Fruit fly (Drosophila melanogaster) whole organism, embryonic: ENCODE results near the gene CIA30.
A peak's percentile ranks its signal among the peaks of the same experiment; 100 is the strongest.

Source experiments
- Ada2b ChIP-seq: fragments of 200-800 bp; sonication (Bioruptor generic); IDR thresholded peaks from 2 replicates; pipeline ENCODE4 v1.3.6; 2022; ENCODE audit warnings: missing biosample characterization, missing genetic modification characterization
- Asciz ChIP-seq: fragments of 200-800 bp; sonication (Bioruptor generic); optimal IDR thresholded peaks from 2 replicates; lab custom pipeline; 2017; ENCODE audit warnings: missing biosample characterization, mild to moderate bottlenecking, missing genetic modification characterization, missing genetic modification reagents
- BEAF-32 ChIP-seq: fragments of 200-800 bp; sonication (Bioruptor generic); optimal IDR thresholded peaks from 3 replicates; lab custom pipeline; 2017; ENCODE audit warnings: missing biosample characterization, missing genetic modification characterization, mild to moderate bottlenecking, moderate library complexity, missing genetic modification reagents
- Bgb ChIP-seq: fragments of 200-800 bp; sonication (Bioruptor generic); IDR thresholded peaks from 2 replicates; pipeline ENCODE4 v1.3.6; 2022; ENCODE audit warnings: missing biosample characterization, missing genetic modification characterization; ENCODE audit not compliant: partially characterized antibody
- C15 ChIP-seq: fragments of 200-800 bp; sonication (Bioruptor generic); IDR thresholded peaks from 3 replicates; pipeline ENCODE4 v1.3.6; 2022; ENCODE audit warnings: missing biosample characterization, missing genetic modification characterization
- CG12659 ChIP-seq: fragments of 200-800 bp; sonication (Bioruptor generic); optimal IDR thresholded peaks from 3 replicates; lab custom pipeline; 2017; ENCODE audit warnings: mild to moderate bottlenecking, missing biosample characterization, missing genetic modification reagents, missing genetic modification characterization
- CG14014 ChIP-seq: fragments of 200-800 bp; sonication (Bioruptor generic); IDR thresholded peaks from 2 replicates; pipeline ENCODE4 v1.3.6; 2022; ENCODE audit warnings: missing biosample characterization, missing genetic modification characterization
- CG15073 ChIP-seq: fragments of 200-800 bp; sonication (Bioruptor generic); optimal IDR thresholded peaks from 2 replicates; lab custom pipeline; 2016; ENCODE audit warnings: missing biosample characterization, missing genetic modification characterization
- CG15696 ChIP-seq: fragments of 200-800 bp; sonication (Bioruptor generic); optimal IDR thresholded peaks from 2 replicates; lab custom pipeline; 2019; ENCODE audit warnings: missing biosample characterization, mild to moderate bottlenecking, missing genetic modification characterization, moderate library complexity
- CG1647 ChIP-seq: fragments of 200-800 bp; sonication (Bioruptor generic); optimal IDR thresholded peaks from 3 replicates; lab custom pipeline; 2016; ENCODE audit warnings: missing biosample characterization, missing genetic modification characterization
- CG16815 ChIP-seq: fragments of 200-800 bp; sonication (Bioruptor generic); optimal IDR thresholded peaks from 3 replicates; lab custom pipeline; 2017; ENCODE audit warnings: missing biosample characterization, mild to moderate bottlenecking, missing genetic modification characterization
- CG17385 ChIP-seq: fragments of 200-800 bp; sonication (Bioruptor generic); optimal IDR thresholded peaks from 3 replicates; lab custom pipeline; 2018; ENCODE audit warnings: missing biosample characterization, mild to moderate bottlenecking, missing genetic modification characterization
- CG18476 ChIP-seq: fragments of 200-800 bp; sonication (Bioruptor generic); optimal IDR thresholded peaks from 2 replicates; lab custom pipeline; 2016; ENCODE audit warnings: missing biosample characterization, mild to moderate bottlenecking, missing genetic modification characterization
- CG2120 ChIP-seq: fragments of 200-800 bp; sonication (Bioruptor generic); optimal IDR thresholded peaks from 3 replicates; lab custom pipeline; 2016; ENCODE audit warnings: missing biosample characterization, missing genetic modification characterization
- CG2202 ChIP-seq: fragments of 200-800 bp; sonication (Bioruptor generic); optimal IDR thresholded peaks from 2 replicates; lab custom pipeline; 2018; ENCODE audit warnings: missing biosample characterization, mild to moderate bottlenecking, missing genetic modification characterization
- CG30403 ChIP-seq: fragments of 200-800 bp; sonication (Bioruptor generic); optimal IDR thresholded peaks from 3 replicates; lab custom pipeline; 2016; ENCODE audit warnings: missing biosample characterization, missing genetic modification characterization
- CG31388 ChIP-seq: fragments of 200-800 bp; sonication (Bioruptor generic); optimal IDR thresholded peaks from 2 replicates; lab custom pipeline; 2016; ENCODE audit warnings: missing biosample characterization, missing genetic modification characterization
- CG4404 ChIP-seq: fragments of 200-800 bp; sonication (Bioruptor generic); IDR thresholded peaks from 2 replicates; pipeline ENCODE4 v1.3.6; 2022; ENCODE audit warnings: missing biosample characterization, missing genetic modification characterization
- CG6689 ChIP-seq: fragments of 200-800 bp; sonication (Bioruptor generic); IDR thresholded peaks from 2 replicates; pipeline ENCODE4 v1.3.6; 2022; ENCODE audit warnings: missing biosample characterization, missing genetic modification characterization
- CG6791 ChIP-seq: fragments of 200-800 bp; sonication (Bioruptor generic); IDR thresholded peaks from 3 replicates; pipeline ENCODE4 v1.3.6; 2022; ENCODE audit warnings: missing biosample characterization, missing genetic modification characterization; ENCODE audit not compliant: partially characterized antibody
- CG6813 ChIP-seq: fragments of 200-800 bp; sonication (Bioruptor generic); optimal IDR thresholded peaks from 2 replicates; lab custom pipeline; 2017; ENCODE audit warnings: missing biosample characterization, missing genetic modification characterization, mild to moderate bottlenecking, moderate library complexity, missing genetic modification reagents
- CG7928 ChIP-seq: fragments of 200-800 bp; sonication (Bioruptor generic); optimal IDR thresholded peaks from 2 replicates; lab custom pipeline; 2017; ENCODE audit warnings: missing biosample characterization, mild to moderate bottlenecking, missing genetic modification characterization
- CG8765 ChIP-seq: fragments of 200-800 bp; sonication (Bioruptor generic); IDR thresholded peaks from 2 replicates; pipeline ENCODE4 v1.3.6; 2022; ENCODE audit warnings: missing biosample characterization, missing genetic modification characterization
- CG8924 ChIP-seq: fragments of 200-800 bp; optimal IDR thresholded peaks from 3 replicates; lab custom pipeline; 2019; ENCODE audit warnings: missing biosample characterization, mild to moderate bottlenecking, missing genetic modification characterization, moderate library complexity
- CG9437 ChIP-seq: fragments of 200-800 bp; sonication (Bioruptor generic); optimal IDR thresholded peaks from 2 replicates; lab custom pipeline; 2018; ENCODE audit warnings: missing biosample characterization, mild to moderate bottlenecking, missing genetic modification characterization
- Dbx ChIP-seq: fragments of 200-800 bp; sonication (Bioruptor generic); IDR thresholded peaks from 3 replicates; pipeline ENCODE4 v1.3.6; 2022; ENCODE audit warnings: missing biosample characterization, missing genetic modification characterization
- Ets65A ChIP-seq: fragments of 200-800 bp; sonication (Bioruptor generic); peaks from one replicate; lab custom pipeline; 2016; ENCODE audit warnings: missing biosample characterization, missing genetic modification characterization
- Fer1 ChIP-seq: fragments of 200-800 bp; sonication (Bioruptor generic); optimal IDR thresholded peaks from 2 replicates; lab custom pipeline; 2017; ENCODE audit warnings: missing biosample characterization, mild to moderate bottlenecking, missing genetic modification characterization
- Fer3 ChIP-seq: fragments of 200-800 bp; sonication (Bioruptor generic); optimal IDR thresholded peaks from 2 replicates; lab custom pipeline; 2018; ENCODE audit warnings: missing biosample characterization, mild to moderate bottlenecking, missing genetic modification characterization, moderate library complexity
- Mrtf ChIP-seq: fragments of 200-800 bp; sonication (Bioruptor generic); IDR thresholded peaks from 3 replicates; pipeline ENCODE4 v1.3.6; 2022; ENCODE audit warnings: missing biosample characterization, missing genetic modification characterization
- al ChIP-seq: fragments of 200-800 bp; sonication (Bioruptor generic); IDR thresholded peaks from 2 replicates; pipeline ENCODE4 v1.3.6; 2022; ENCODE audit warnings: missing biosample characterization, missing genetic modification characterization
- az2 ChIP-seq: fragments of 200-800 bp; sonication (Bioruptor generic); optimal IDR thresholded peaks from 3 replicates; lab custom pipeline; 2016; ENCODE audit warnings: missing biosample characterization, missing genetic modification characterization
- cad ChIP-seq: fragments of >200 bp; optimal IDR thresholded peaks from 2 replicates; lab custom pipeline; 2017; ENCODE audit warnings: missing biosample characterization, missing genetic modification characterization
- cato ChIP-seq: fragments of 200-800 bp; sonication (Bioruptor generic); optimal IDR thresholded peaks from 2 replicates; lab custom pipeline; 2016; ENCODE audit warnings: missing biosample characterization, missing genetic modification characterization, borderline replicate concordance
- crol ChIP-seq: fragments of 200-800 bp; sonication (Bioruptor generic); IDR thresholded peaks from 2 replicates; pipeline ENCODE4 v1.3.6; 2022; ENCODE audit warnings: missing biosample characterization, missing genetic modification characterization
- cwo ChIP-seq: fragments of 200-800 bp; sonication (Bioruptor generic); optimal IDR thresholded peaks from 3 replicates; lab custom pipeline; 2017; ENCODE audit warnings: missing biosample characterization, missing genetic modification characterization, mild to moderate bottlenecking, moderate library complexity, missing genetic modification reagents
- fd102C ChIP-seq: fragments of 200-800 bp; sonication (Bioruptor generic); optimal IDR thresholded peaks from 2 replicates; lab custom pipeline; 2018; ENCODE audit warnings: missing biosample characterization, mild to moderate bottlenecking, missing genetic modification characterization, moderate library complexity
- grn ChIP-seq: fragments of 200-800 bp; sonication (Bioruptor generic); optimal IDR thresholded peaks from 3 replicates; lab custom pipeline; 2017; ENCODE audit warnings: missing biosample characterization, missing genetic modification characterization
- hbn ChIP-seq: fragments of 200-800 bp; sonication (Bioruptor generic); IDR thresholded peaks from 2 replicates; pipeline ENCODE4 v1.3.6; 2022; ENCODE audit warnings: missing biosample characterization, missing genetic modification characterization; ENCODE audit not compliant: partially characterized antibody
- jigr1 ChIP-seq: fragments of 200-800 bp; sonication (Bioruptor generic); IDR thresholded peaks from 3 replicates; pipeline ENCODE4 v1.3.6; 2022; ENCODE audit warnings: missing biosample characterization, missing genetic modification characterization
- lola ChIP-seq, 3 experiments: fragments of >200 bp in 2 of 3; fragments of 200-800 bp in 1 of 3; sonication (Bioruptor generic) in 1 of 3; optimal IDR thresholded peaks; 2 replicates each; lab custom pipeline; 2017 to 2019; ENCODE audit warnings: missing biosample characterization in 3 of 3, missing genetic modification characterization in 3 of 3, mild to moderate bottlenecking in 1 of 3, moderate library complexity in 1 of 3
- mirr ChIP-seq: fragments of 200-800 bp; sonication (Bioruptor generic); optimal IDR thresholded peaks from 3 replicates; lab custom pipeline; 2018; ENCODE audit warnings: missing biosample characterization, mild to moderate bottlenecking, missing genetic modification characterization
- pho ChIP-seq: fragments of 200-800 bp; sonication (Bioruptor generic); optimal IDR thresholded peaks from 2 replicates; lab custom pipeline; 2016; ENCODE audit warnings: missing biosample characterization, missing genetic modification characterization
- pnt ChIP-seq: fragments of 200-800 bp; sonication (Bioruptor generic); optimal IDR thresholded peaks from 3 replicates; lab custom pipeline; 2016; ENCODE audit warnings: missing biosample characterization, missing genetic modification characterization
- psq ChIP-seq: fragments of 200-800 bp; sonication (Bioruptor generic); optimal IDR thresholded peaks from 2 replicates; lab custom pipeline; 2017; ENCODE audit warnings: missing biosample characterization, missing genetic modification characterization
- sc ChIP-seq, 3 experiments: fragments of >200 bp in 2 of 3; fragments of 200-800 bp in 1 of 3; sonication (Bioruptor generic) in 1 of 3; optimal IDR thresholded peaks; 2 replicates in 2 of 3; 3 replicates in 1 of 3; lab custom pipeline; 2017; ENCODE audit warnings: mild to moderate bottlenecking in 1 of 3, missing biosample characterization in 1 of 3, missing genetic modification characterization in 1 of 3, missing genetic modification reagents in 1 of 3
- stc ChIP-seq: fragments of 200-800 bp; sonication (Bioruptor generic); IDR thresholded peaks from 2 replicates; pipeline ENCODE4 v1.3.6; 2022; ENCODE audit warnings: missing biosample characterization, missing genetic modification characterization
- ttk ChIP-seq: fragments of 200-800 bp; sonication (Bioruptor generic); IDR thresholded peaks from 2 replicates; pipeline ENCODE4 v2.1.2; 2022; ENCODE audit warnings: missing biosample characterization, missing genetic modification characterization
- usp ChIP-seq: fragments of >200 bp; optimal IDR thresholded peaks from 2 replicates; lab custom pipeline; 2017; ENCODE audit warnings: missing biosample characterization, missing genetic modification characterization
- zen ChIP-seq: fragments of 200-800 bp; sonication (Bioruptor generic); optimal IDR thresholded peaks from 3 replicates; lab custom pipeline; 2018; ENCODE audit warnings: missing biosample characterization, mild to moderate bottlenecking, missing genetic modification characterization, moderate library complexity

Gene CIA30

DNA sequence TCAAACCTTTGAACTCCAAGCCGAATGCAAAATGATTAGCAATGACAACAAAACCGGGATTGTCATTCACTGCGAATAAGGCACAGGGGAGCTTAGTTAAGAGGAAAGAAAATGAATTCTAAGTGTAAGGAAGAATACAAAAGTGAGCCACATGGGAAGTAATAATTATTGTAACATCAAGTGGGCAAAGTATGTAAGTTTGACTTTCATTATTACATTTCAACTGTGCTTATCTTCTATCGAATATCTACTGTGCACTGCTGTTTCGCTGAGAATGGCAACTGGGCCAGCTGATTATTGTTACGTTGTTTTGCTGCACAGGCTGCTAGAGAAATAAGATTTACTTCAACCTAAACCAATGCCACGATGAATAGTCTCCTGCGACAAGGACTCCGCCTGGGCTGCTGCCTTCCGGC lies at the start of gene CIA30, which contains the start of gene CG7601 (continued):
- TF ChIP-seq CG2202 (tag; lab: Kevin White, UChicago) (peak; percentile 85), cato (GFP tag; lab: Kevin White, UChicago) (peak; percentile 94), CG31388 (GFP tag; lab: Kevin White, UChicago) (peak; percentile 98), Mrtf (peak; percentile 100), CG7928 (GFP tag; lab: Kevin White, UChicago) (peak; percentile 84), mirr (GFP tag; lab: Kevin White, UChicago) (peak; percentile 99), BEAF-32 (peak; percentile 29), stc (GFP tag; lab: Robert Waterston, UW) (peak; percentile 100), pho (GFP tag; lab: Kevin White, UChicago) (peak; percentile 98), CG15696 (peak; percentile 99), CG8924 (tag; lab: Kevin White, UChicago) (peak; percentile 97), usp (GFP tag; lab: Kevin White, UChicago) (no peak), jigr1 (peak; percentile 100), crol (GFP tag; lab: Robert Waterston, UW) (peak; percentile 94), psq (peak; percentile 91), CG1647 (GFP tag; lab: Kevin White, UChicago) (peak; percentile 99), CG30403 (GFP tag; lab: Kevin White, UChicago) (peak; percentile 99), CG12659 (GFP tag; lab: Kevin White, UChicago) (peak; percentile 98), CG17385 (GFP tag; lab: Kevin White, UChicago) (peak; percentile 91), Fer3 (tag; lab: Kevin White, UChicago) (peak; percentile 99), lola (GFP tag; optimal IDR thresholded peaks at IDR 0.05; lab: Kevin White, UChicago) (peak in 1 of 3 experiments; percentile 93), Fer1 (GFP tag; lab: Kevin White, UChicago) (peak; percentile 97), CG8765 (peak; percentile 100), Ets65A (GFP tag; lab: Kevin White, UChicago) (peak; percentile 100), sc (optimal IDR thresholded peaks at IDR 0.05; lab: Kevin White, UChicago) (no peak), sc (GFP tag; optimal IDR thresholded peaks at IDR 0.05; lab: Kevin White, UChicago) (peak; percentile 91), C15 (GFP tag; lab: Robert Waterston, UW) (peak; percentile 100), Bgb (GFP tag; lab: Robert Waterston, UW) (peak; percentile 33; the same call in 1 of the 2 replicates), CG9437 (GFP tag; lab: Kevin White, UChicago) (peak; percentile 98), CG2120 (GFP tag; lab: Kevin White, UChicago) (peak; percentile 99), CG6791 (GFP tag; lab: Robert Waterston, UW) (no peak), grn (no peak), CG6689 (GFP tag; lab: Robert Waterston, UW) (peak; percentile 100), CG14014 (GFP tag; lab: Robert Waterston, UW) (peak; percentile 100), Asciz (GFP tag; lab: Kevin White, UChicago) (peak; percentile 95), az2 (GFP tag; lab: Kevin White, UChicago) (peak; percentile 98), CG15073 (GFP tag; lab: Kevin White, UChicago) (peak; percentile 88), al (peak; percentile 100), CG4404 (peak; percentile 100), hbn (GFP tag; lab: Robert Waterston, UW) (peak; percentile 20; the same call in 1 of the 2 replicates), fd102C (peak; percentile 83), CG16815 (GFP tag; lab: Kevin White, UChicago) (peak; percentile 97), pnt (GFP tag; lab: Kevin White, UChicago) (peak; percentile 99), cad (GFP tag; lab: Kevin White, UChicago) (no peak), Dbx (GFP tag; lab: Robert Waterston, UW) (peak; percentile 100), CG18476 (GFP tag; lab: Kevin White, UChicago) (peak; percentile 97), zen (tag; lab: Kevin White, UChicago) (peak; percentile 99), ttk (GFP tag; lab: Robert Waterston, UW) (peak; percentile 100), cwo (GFP tag; lab: Kevin White, UChicago) (peak; percentile 97), CG6813 (GFP tag; lab: Kevin White, UChicago) (peak; percentile 98), Ada2b (GFP tag; lab: Robert Waterston, UW) (peak; percentile 100)
